Worm (Caenorhabditis elegans) whole organism, midembryonic: Measurements from ENCODE around the gene col-93.

Experiments
- T22C8.4 ChIP-seq: fragments of 200-800 bp; sonication (Bioruptor generic); IDR thresholded peaks from 2 replicates; pipeline ENCODE4 v1.3.6; 2022; ENCODE audit warnings: missing genetic modification characterization, missing compliant biosample characterization
- cog-1 ChIP-seq: sonication (generic microtip); optimal IDR thresholded peaks from 2 replicates; lab custom pipeline; 2016; ENCODE audit warnings: missing genetic modification characterization, missing compliant biosample characterization
- flt-1 ChIP-seq: fragments of 200-800 bp; sonication (Bioruptor generic); IDR thresholded peaks from 2 replicates; pipeline ENCODE4 v1.3.6; 2022; ENCODE audit warnings: missing genetic modification characterization, missing compliant biosample characterization
- klf-2 ChIP-seq: fragments of 200-800 bp; sonication (Bioruptor generic); conservative IDR thresholded peaks from 2 replicates; pipeline ENCODE4 v1.3.6; 2022; ENCODE audit warnings: missing genetic modification reagents, missing genetic modification characterization, missing compliant biosample characterization
- med-1 ChIP-seq: sonication (generic microtip); optimal IDR thresholded peaks from 2 replicates; lab custom pipeline; 2017; ENCODE audit warnings: missing genetic modification characterization, mild to moderate bottlenecking, missing compliant biosample characterization, antibody characterized with exemption, missing genetic modification reagents; ENCODE audit not compliant: insufficient read depth
- tab-1 ChIP-seq: fragments of 200-800 bp; sonication (Bioruptor generic); IDR thresholded peaks from 2 replicates; pipeline ENCODE4 v1.3.6; 2022; ENCODE audit warnings: missing genetic modification characterization, missing compliant biosample characterization
- ztf-23 ChIP-seq: fragments of 200-800 bp; sonication (Bioruptor generic); IDR thresholded peaks from 2 replicates; pipeline ENCODE4 v1.3.6; 2022; ENCODE audit warnings: missing genetic modification reagents, missing genetic modification characterization, missing compliant biosample characterization
- ztf-29 ChIP-seq: fragments of 200-800 bp; sonication (Bioruptor generic); IDR thresholded peaks from 2 replicates; pipeline ENCODE4 v1.3.6; 2022; ENCODE audit warnings: missing genetic modification reagents, missing genetic modification characterization, missing compliant biosample characterization

ce11 chrIII:11031309-11031708, 45.9 kb upstream of the col-93 start, which contains the start of gene Y48A6B.14:
- TF ChIP-seq klf-2 (no peak), T22C8.4 (GFP tag; lab: Robert Waterston, UW) (no peak), tab-1 (GFP tag; lab: Robert Waterston, UW) (no peak), ztf-29 (no peak), cog-1 (tag; lab: Kevin White, UChicago) (no peak), flt-1 (no peak), ztf-23 (GFP tag; lab: Robert Waterston, UW) (no peak), med-1 (GFP tag; lab: Kevin White, UChicago) (no peak)
